Worm (Caenorhabditis elegans) whole organism, late embryonic: ENCODE measurements around the gene capa-1.

ENCODE experiments used
- dmd-4 ChIP-seq: sonication (generic microtip); optimal IDR thresholded peaks from 2 replicates; lab custom pipeline; 2016; ENCODE audit warnings: borderline replicate concordance, missing genetic modification characterization, missing compliant biosample characterization
- fkh-10 ChIP-seq: fragments of 150-350 bp; optimal IDR thresholded peaks from 2 replicates; lab custom pipeline; 2014; ENCODE audit warnings: missing biosample characterization, missing genetic modification reagents, missing genetic modification characterization
- pag-3 ChIP-seq: sonication (generic microtip); optimal IDR thresholded peaks from 2 replicates; lab custom pipeline; 2016; ENCODE audit warnings: missing compliant biosample characterization, missing genetic modification characterization, borderline replicate concordance
- pqm-1 ChIP-seq: sonication (generic microtip); optimal IDR thresholded peaks from 2 replicates; lab custom pipeline; 2016; ENCODE audit warnings: missing genetic modification characterization, missing compliant biosample characterization
- sox-4 ChIP-seq: sonication (generic microtip); optimal IDR thresholded peaks from 2 replicates; lab custom pipeline; 2017; ENCODE audit warnings: mild to moderate bottlenecking, missing genetic modification characterization, inconsistent platforms, missing compliant biosample characterization
- tbx-2 ChIP-seq: sonication (generic microtip); optimal IDR thresholded peaks from 2 replicates; lab custom pipeline; 2016; ENCODE audit warnings: missing genetic modification characterization, missing compliant biosample characterization
- tbx-7 ChIP-seq: sonication (generic microtip); optimal IDR thresholded peaks from 2 replicates; lab custom pipeline; 2016; ENCODE audit warnings: missing genotype, missing genetic modification characterization, missing compliant biosample characterization
- ttx-3 ChIP-seq: sonication (generic microtip); optimal IDR thresholded peaks from 2 replicates; lab custom pipeline; 2016; ENCODE audit warnings: missing genetic modification reagents, missing genetic modification characterization, missing compliant biosample characterization

ce11 chrX:5935473-5935872 lies 16.3 kb downstream of the capa-1 start, which contains the start of gene C46F4.3:
- TF ChIP-seq fkh-10 (no peak), tbx-7 (no peak), ttx-3 (no peak), dmd-4 (tag; lab: Kevin White, UChicago) (no peak), tbx-2 (no peak), pag-3 (tag; lab: Kevin White, UChicago) (no peak), pqm-1 (tag; lab: Kevin White, UChicago) (no peak), sox-4 (tag; lab: Kevin White, UChicago) (no peak)
